Worm (Caenorhabditis elegans): ENCODE data around the gene mrt-2.

DNA sequence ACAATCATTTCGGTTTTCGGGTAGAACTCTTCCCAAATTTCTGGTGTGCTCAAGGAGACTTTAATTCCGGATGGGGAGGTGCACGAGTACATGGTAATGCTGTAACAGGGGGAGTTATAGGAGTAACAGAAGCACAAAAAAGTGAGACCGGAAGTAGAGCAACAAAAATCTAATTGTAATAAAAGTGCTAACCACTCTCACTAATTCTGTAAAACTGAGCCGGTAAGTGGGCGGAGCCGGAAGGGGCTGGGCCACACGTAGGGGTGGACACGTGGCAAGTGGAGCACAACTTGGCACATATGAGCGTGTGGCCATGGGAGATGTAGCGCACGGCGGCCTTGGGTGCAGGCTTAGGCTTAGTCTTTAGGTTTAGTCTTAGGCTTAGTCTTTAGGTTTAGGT lies 39.4 kb downstream of the mrt-2 start, which contains the start of gene tbx-38:
- no peak for TF ChIP-seq nhr-129 (tag; optimal IDR thresholded peaks at IDR 0.05)
- no peak for TF ChIP-seq nhr-25 (tag; optimal IDR thresholded peaks at IDR 0.05)
- no peak for TF ChIP-seq elt-3 (tag; optimal IDR thresholded peaks at IDR 0.05)
- TF ChIP-seq nhr-237 (tag; optimal IDR thresholded peaks at IDR 0.05), result no peak
- no peak for TF ChIP-seq lsy-2 (tag; optimal IDR thresholded peaks at IDR 0.05)
- no peak for TF ChIP-seq egl-27 (tag; optimal IDR thresholded peaks at IDR 0.05)
- TF ChIP-seq zag-1 (tag; optimal IDR thresholded peaks at IDR 0.05), result no peak
- TF ChIP-seq ama-1 (optimal IDR thresholded peaks at IDR 0.05), result no peak
- no peak for TF ChIP-seq ztf-11 (tag; optimal IDR thresholded peaks at IDR 0.05)
